Fruit fly (Drosophila melanogaster) whole organism, embryonic: ENCODE data around the gene Scox.

Experiments
- B-H1 ChIP-seq: fragments of 200-800 bp; sonication (Bioruptor generic); IDR thresholded peaks from 3 replicates; pipeline ENCODE4 v1.3.6; 2022; ENCODE audit warnings: missing biosample characterization, missing genetic modification characterization
- Blimp-1 ChIP-seq: fragments of 200-800 bp; sonication (Bioruptor generic); optimal IDR thresholded peaks from 3 replicates; lab custom pipeline; 2018; ENCODE audit warnings: missing biosample characterization, missing genetic modification characterization, mild to moderate bottlenecking, moderate library complexity, missing genetic modification reagents
- CG10543 ChIP-seq: fragments of 200-800 bp; sonication (Bioruptor generic); optimal IDR thresholded peaks from 3 replicates; lab custom pipeline; 2017; ENCODE audit warnings: missing biosample characterization, mild to moderate bottlenecking, missing genetic modification characterization, moderate library complexity
- CG12104 ChIP-seq: fragments of 200-800 bp; sonication (Bioruptor generic); optimal IDR thresholded peaks from 3 replicates; lab custom pipeline; 2016; ENCODE audit warnings: missing biosample characterization, missing genetic modification characterization
- CG13775 ChIP-seq: fragments of 200-800 bp; sonication (Bioruptor generic); optimal IDR thresholded peaks from 3 replicates; lab custom pipeline; 2017; ENCODE audit warnings: missing biosample characterization, mild to moderate bottlenecking, missing genetic modification characterization
- CG1602 ChIP-seq: fragments of 200-800 bp; sonication (Bioruptor generic); optimal IDR thresholded peaks from 3 replicates; lab custom pipeline; 2016; ENCODE audit warnings: missing biosample characterization, missing genetic modification characterization
- CG30020 ChIP-seq: fragments of 200-800 bp; optimal IDR thresholded peaks from 2 replicates; lab custom pipeline; 2019; ENCODE audit warnings: missing biosample characterization, mild to moderate bottlenecking, missing genetic modification characterization, moderate library complexity
- CG33213 ChIP-seq: fragments of 200-800 bp; sonication (Bioruptor generic); optimal IDR thresholded peaks from 3 replicates; lab custom pipeline; 2016; ENCODE audit warnings: missing biosample characterization, missing genetic modification characterization
- CG43689 ChIP-seq: fragments of 200-800 bp; sonication (Bioruptor generic); IDR thresholded peaks from 2 replicates; pipeline ENCODE4 v1.3.6; 2022; ENCODE audit warnings: missing biosample characterization, missing genetic modification characterization
- CG4424 ChIP-seq: fragments of 200-800 bp; sonication (Bioruptor generic); optimal IDR thresholded peaks from 3 replicates; lab custom pipeline; 2016; ENCODE audit warnings: missing biosample characterization, missing genetic modification characterization
- CG6272 ChIP-seq: fragments of 200-800 bp; sonication (Bioruptor generic); IDR thresholded peaks from 2 replicates; pipeline ENCODE4 v1.3.6; 2022; ENCODE audit warnings: missing biosample characterization, missing genetic modification characterization
- CG6654 ChIP-seq: fragments of 200-800 bp; sonication (Bioruptor generic); optimal IDR thresholded peaks from 2 replicates; lab custom pipeline; 2017; ENCODE audit warnings: missing biosample characterization, mild to moderate bottlenecking, missing genetic modification characterization
- CG6683 ChIP-seq: fragments of 200-800 bp; sonication (Bioruptor generic); optimal IDR thresholded peaks from 2 replicates; lab custom pipeline; 2017; ENCODE audit warnings: missing biosample characterization, mild to moderate bottlenecking, missing genetic modification characterization, missing genetic modification reagents
- CG6813 ChIP-seq: fragments of 200-800 bp; sonication (Bioruptor generic); optimal IDR thresholded peaks from 2 replicates; lab custom pipeline; 2017; ENCODE audit warnings: missing biosample characterization, missing genetic modification characterization, mild to moderate bottlenecking, moderate library complexity, missing genetic modification reagents
- CG7963 ChIP-seq: fragments of 200-800 bp; sonication (Bioruptor generic); IDR thresholded peaks from 3 replicates; pipeline ENCODE4 v1.3.6; 2022; ENCODE audit warnings: missing biosample characterization, missing genetic modification characterization; ENCODE audit not compliant: partially characterized antibody
- CG8388 ChIP-seq: fragments of 200-800 bp; sonication (Bioruptor generic); optimal IDR thresholded peaks from 2 replicates; lab custom pipeline; 2019; ENCODE audit warnings: missing biosample characterization, mild to moderate bottlenecking, missing genetic modification characterization, moderate library complexity
- CG8765 ChIP-seq: fragments of 200-800 bp; sonication (Bioruptor generic); IDR thresholded peaks from 2 replicates; pipeline ENCODE4 v1.3.6; 2022; ENCODE audit warnings: missing biosample characterization, missing genetic modification characterization
- CG9609 ChIP-seq: fragments of 200-800 bp; sonication (Bioruptor generic); optimal IDR thresholded peaks from 3 replicates; lab custom pipeline; 2016; ENCODE audit warnings: missing biosample characterization, missing genetic modification characterization
- D19A ChIP-seq: fragments of 200-800 bp; optimal IDR thresholded peaks from 3 replicates; lab custom pipeline; 2019; ENCODE audit warnings: missing biosample characterization, mild to moderate bottlenecking, missing genetic modification characterization, moderate library complexity
- Ets65A ChIP-seq: fragments of 200-800 bp; sonication (Bioruptor generic); peaks from one replicate; lab custom pipeline; 2016; ENCODE audit warnings: missing biosample characterization, missing genetic modification characterization
- H2.0 ChIP-seq: fragments of 200-800 bp; sonication (Bioruptor generic); IDR thresholded peaks from 2 replicates; pipeline ENCODE4 v1.3.6; 2022; ENCODE audit warnings: missing biosample characterization, missing genetic modification characterization
- HLH4C ChIP-seq: fragments of 200-800 bp; sonication (Bioruptor generic); IDR thresholded peaks from 3 replicates; pipeline ENCODE4 v1.3.6; 2022; ENCODE audit warnings: missing biosample characterization, missing genetic modification characterization; ENCODE audit not compliant: partially characterized antibody
- Hand ChIP-seq: fragments of 200-800 bp; sonication (Bioruptor generic); optimal IDR thresholded peaks from 2 replicates; lab custom pipeline; 2017; ENCODE audit warnings: mild to moderate bottlenecking, missing biosample characterization, missing genetic modification reagents, missing genetic modification characterization
- Hsf ChIP-seq: fragments of 200-800 bp; sonication (Bioruptor generic); optimal IDR thresholded peaks from 3 replicates; lab custom pipeline; 2016; ENCODE audit warnings: missing biosample characterization, missing genetic modification characterization
- Kr ChIP-seq: fragments of 200-800 bp; sonication (Bioruptor generic); optimal IDR thresholded peaks from 2 replicates; lab custom pipeline; 2017; ENCODE audit warnings: missing biosample characterization, mild to moderate bottlenecking, missing genetic modification characterization
- Neu2 ChIP-seq: fragments of 200-800 bp; sonication (Bioruptor generic); optimal IDR thresholded peaks from 3 replicates; lab custom pipeline; 2016; ENCODE audit warnings: missing biosample characterization, missing genetic modification characterization, borderline replicate concordance
- Ravus ChIP-seq: fragments of 200-800 bp; sonication (Bioruptor generic); IDR thresholded peaks from 2 replicates; pipeline ENCODE4 v1.3.6; 2022; ENCODE audit warnings: missing biosample characterization, missing genetic modification characterization
- Spps ChIP-seq: fragments of 200-800 bp; sonication (Bioruptor generic); optimal IDR thresholded peaks from 2 replicates; lab custom pipeline; 2018; ENCODE audit warnings: missing biosample characterization, mild to moderate bottlenecking, missing genetic modification characterization
- Trl ChIP-seq, 3 experiments: fragments of >200 bp in 2 of 3; fragments of 200-800 bp in 1 of 3; sonication (Bioruptor generic) in 1 of 3; optimal IDR thresholded peaks; 2 replicates in 1 of 3; 3 replicates in 2 of 3; lab custom pipeline; 2016 to 2017; ENCODE audit warnings: missing biosample characterization in 1 of 3, missing genetic modification characterization in 1 of 3
- ac ChIP-seq: fragments of 200-800 bp; sonication (Bioruptor generic); optimal IDR thresholded peaks from 3 replicates; lab custom pipeline; 2017; ENCODE audit warnings: missing biosample characterization, mild to moderate bottlenecking, missing genetic modification characterization
- ase ChIP-seq: fragments of 200-800 bp; sonication (Bioruptor generic); IDR thresholded peaks from 3 replicates; pipeline ENCODE4 v1.3.6; 2022; ENCODE audit warnings: missing biosample characterization, missing genetic modification characterization
- bigmax ChIP-seq: fragments of 200-800 bp; sonication (Bioruptor generic); optimal IDR thresholded peaks from 2 replicates; lab custom pipeline; 2018; ENCODE audit warnings: missing biosample characterization, mild to moderate bottlenecking, missing genetic modification characterization
- bsh ChIP-seq, 2 experiments: fragments of 200-800 bp; sonication (Bioruptor generic); optimal IDR thresholded peaks; 2 replicates each; lab custom pipeline; 2017 to 2018; ENCODE audit warnings: mild to moderate bottlenecking in 2 of 2, missing biosample characterization in 2 of 2, missing genetic modification characterization in 2 of 2, moderate library complexity in 1 of 2
- fd3F ChIP-seq: fragments of 200-800 bp; sonication (Bioruptor generic); optimal IDR thresholded peaks from 2 replicates; lab custom pipeline; 2018; ENCODE audit warnings: missing biosample characterization, mild to moderate bottlenecking, missing genetic modification characterization, moderate library complexity
- grau ChIP-seq: fragments of 200-800 bp; optimal IDR thresholded peaks from 3 replicates; lab custom pipeline; 2019; ENCODE audit warnings: missing biosample characterization, mild to moderate bottlenecking, missing genetic modification characterization, moderate library complexity
- gsb ChIP-seq: fragments of 200-800 bp; sonication (Bioruptor generic); IDR thresholded peaks from 2 replicates; pipeline ENCODE4 v1.3.6; 2022; ENCODE audit warnings: missing biosample characterization, missing genetic modification characterization
- inv ChIP-seq: fragments of 200-800 bp; sonication (Bioruptor generic); IDR thresholded peaks from 2 replicates; pipeline ENCODE4 v1.3.6; 2022; ENCODE audit warnings: missing biosample characterization, missing genetic modification characterization; ENCODE audit not compliant: partially characterized antibody
- lilli ChIP-seq: fragments of 200-800 bp; sonication (Bioruptor generic); optimal IDR thresholded peaks from 3 replicates; lab custom pipeline; 2016; ENCODE audit warnings: missing biosample characterization, missing genetic modification characterization
- maf-S ChIP-seq: fragments of 200-800 bp; sonication (Bioruptor generic); optimal IDR thresholded peaks from 2 replicates; lab custom pipeline; 2016; ENCODE audit warnings: missing biosample characterization, missing genetic modification characterization
- nerfin-2 ChIP-seq: fragments of 200-800 bp; sonication (Bioruptor generic); IDR thresholded peaks from 2 replicates; pipeline ENCODE4 v1.3.6; 2022; ENCODE audit warnings: missing biosample characterization, missing genetic modification characterization; ENCODE audit not compliant: partially characterized antibody
- oc ChIP-seq: fragments of 200-800 bp; sonication (Bioruptor generic); optimal IDR thresholded peaks from 2 replicates; lab custom pipeline; 2018; ENCODE audit warnings: missing biosample characterization, mild to moderate bottlenecking, missing genetic modification characterization, moderate library complexity
- psq ChIP-seq: fragments of 200-800 bp; sonication (Bioruptor generic); optimal IDR thresholded peaks from 2 replicates; lab custom pipeline; 2017; ENCODE audit warnings: missing biosample characterization, missing genetic modification characterization
- seq ChIP-seq: fragments of 200-800 bp; sonication (Bioruptor generic); IDR thresholded peaks from 2 replicates; pipeline ENCODE4 v1.3.6; 2022; ENCODE audit warnings: missing biosample characterization, missing genetic modification characterization
- sna ChIP-seq: fragments of 200-800 bp; sonication (Bioruptor generic); IDR thresholded peaks from 2 replicates; pipeline ENCODE4 v1.3.6; 2022; ENCODE audit warnings: missing biosample characterization, missing genetic modification characterization; ENCODE audit not compliant: partially characterized antibody
- wdn ChIP-seq: fragments of 200-800 bp; sonication (Bioruptor generic); IDR thresholded peaks from 2 replicates; pipeline ENCODE4 v1.3.6; 2022; ENCODE audit warnings: missing biosample characterization, missing genetic modification characterization
- wor ChIP-seq: fragments of 200-800 bp; sonication (Bioruptor generic); IDR thresholded peaks from 2 replicates; pipeline ENCODE4 v1.3.6; 2022; ENCODE audit warnings: missing biosample characterization, missing genetic modification characterization
- z ChIP-seq: fragments of 200-800 bp; sonication (Bioruptor generic); IDR thresholded peaks from 3 replicates; pipeline ENCODE4 v1.3.6; 2022; ENCODE audit warnings: missing biosample characterization, missing genetic modification characterization
- zf30C ChIP-seq: fragments of 200-800 bp; sonication (Bioruptor generic); optimal IDR thresholded peaks from 3 replicates; lab custom pipeline; 2018; ENCODE audit warnings: missing biosample characterization, mild to moderate bottlenecking, missing genetic modification characterization

The Scox gene

DNA sequence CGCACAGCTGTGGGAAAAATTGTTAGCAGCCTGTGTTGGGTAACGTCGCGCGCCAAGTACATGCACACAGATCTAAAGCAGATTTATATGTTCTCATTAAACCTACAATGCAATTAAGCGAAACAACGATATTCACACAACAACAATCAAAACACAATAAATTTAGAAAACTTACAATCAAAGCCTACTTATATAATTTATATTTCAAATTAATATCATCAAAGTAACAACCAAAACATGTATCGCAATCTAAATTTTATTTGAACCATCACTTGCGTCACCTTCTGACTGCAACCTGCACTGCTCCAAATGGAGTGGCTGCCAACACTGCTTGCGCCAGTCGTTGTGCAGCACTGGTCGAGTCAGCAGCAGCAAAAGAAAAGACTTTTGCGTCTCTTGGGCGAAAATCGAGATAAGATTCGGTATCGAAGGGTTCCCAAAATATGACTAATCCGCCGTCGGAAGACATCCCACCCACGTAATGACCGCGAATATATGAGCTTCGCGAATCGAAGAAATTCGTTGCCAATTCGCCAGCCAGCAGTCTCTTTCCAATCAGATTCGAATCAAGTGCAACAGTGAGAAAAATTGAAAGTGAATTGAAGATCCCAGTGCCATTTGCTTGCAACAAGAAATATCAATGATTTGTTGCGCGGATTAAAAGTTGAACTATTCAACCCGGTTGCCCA, 12.7 kb upstream of the Scox start, which contains the start of the genes CG8892 and CG34126 (continued):
- TF ChIP-seq CG7963 (GFP tag; lab: Robert Waterston, UW) (no peak), CG8765 (GFP tag; lab: Robert Waterston, UW) (peak; percentile 94), bsh (GFP tag; optimal IDR thresholded peaks at IDR 0.05; lab: Kevin White, UChicago) (peak; percentile 75 to 94), CG8388 (peak; percentile 93), CG33213 (GFP tag; lab: Kevin White, UChicago) (peak; percentile 87), wdn (GFP tag; lab: Robert Waterston, UW) (peak; percentile 90), nerfin-2 (GFP tag; lab: Robert Waterston, UW) (0 out of 2 replicates have a peak, but pooled peaks have one; percentile 25), ac (GFP tag; lab: Kevin White, UChicago) (peak; percentile 65), gsb (GFP tag; lab: Robert Waterston, UW) (peak; percentile 91), CG43689 (GFP tag; lab: Robert Waterston, UW) (peak; percentile 89), zf30C (GFP tag; lab: Kevin White, UChicago) (peak; percentile 74), CG9609 (GFP tag; lab: Kevin White, UChicago) (peak; percentile 97), Spps (tag; lab: Kevin White, UChicago) (peak; percentile 91), Ravus (GFP tag; lab: Robert Waterston, UW) (peak; percentile 84), grau (tag; lab: Kevin White, UChicago) (peak; percentile 96), H2.0 (GFP tag; lab: Robert Waterston, UW) (peak; percentile 92), psq (GFP tag; lab: Kevin White, UChicago) (peak; percentile 93), CG12104 (GFP tag; lab: Kevin White, UChicago) (peak; percentile 96), z (GFP tag; lab: Robert Waterston, UW) (no peak), maf-S (GFP tag; lab: Kevin White, UChicago) (peak; percentile 96), Trl (optimal IDR thresholded peaks at IDR 0.05; lab: Kevin White, UChicago) (peak in 1 of 2 experiments; percentile 5), Trl (GFP tag; optimal IDR thresholded peaks at IDR 0.05; lab: Kevin White, UChicago) (peak; percentile 98), Blimp-1 (GFP tag; lab: Kevin White, UChicago) (peak; percentile 92), CG6813 (GFP tag; lab: Kevin White, UChicago) (peak; percentile 90), inv (GFP tag; lab: Robert Waterston, UW) (no peak), CG6683 (GFP tag; lab: Kevin White, UChicago) (peak; percentile 93), D19A (tag; lab: Kevin White, UChicago) (peak; percentile 87), CG4424 (GFP tag; lab: Kevin White, UChicago) (peak; percentile 99), B-H1 (GFP tag; lab: Robert Waterston, UW) (peak; percentile 94), CG6654 (GFP tag; lab: Kevin White, UChicago) (peak; percentile 86), CG13775 (peak; percentile 99), CG6272 (GFP tag; lab: Robert Waterston, UW) (peak; percentile 97), oc (tag; lab: Kevin White, UChicago) (peak; percentile 89), ase (GFP tag; lab: Robert Waterston, UW) (peak; percentile 92), CG10543 (peak; percentile 98), lilli (GFP tag; lab: Kevin White, UChicago) (peak; percentile 98), Neu2 (GFP tag; lab: Kevin White, UChicago) (peak; percentile 72), CG1602 (GFP tag; lab: Kevin White, UChicago) (peak; percentile 99), Hand (GFP tag; lab: Kevin White, UChicago) (peak; percentile 82), bigmax (GFP tag; lab: Kevin White, UChicago) (no peak), Ets65A (GFP tag; lab: Kevin White, UChicago) (peak; percentile 100), CG30020 (tag; lab: Kevin White, UChicago) (peak; percentile 89), fd3F (GFP tag; lab: Kevin White, UChicago) (peak; percentile 95), Hsf (GFP tag; lab: Kevin White, UChicago) (peak; percentile 99), wor (peak; percentile 94), Kr (peak; percentile 61), seq (peak; percentile 94), sna (GFP tag; lab: Robert Waterston, UW) (no peak), HLH4C (GFP tag; lab: Robert Waterston, UW) (0 out of 3 replicates have a peak, but pooled peaks have one; percentile 28)
